Worm (Caenorhabditis elegans): ENCODE data around the gene F54C9.14.

The F54C9.14 gene

ce11 chrII:8603567-8604359 lies 41.7 kb downstream of the F54C9.14 start, which contains the start of gene suf-1:
Gene suf-1 (plus strand): TSS chrII:8603846.
- TF ChIP-seq him-1 (tag; optimal IDR thresholded peaks at IDR 0.05) = no peak
- no peak for TF ChIP-seq ama-1 (optimal IDR thresholded peaks at IDR 0.05)
- TF ChIP-seq ama-1 (GFP tag; optimal IDR thresholded peaks at IDR 0.05) = peak in 1 of 2 experiments; percentile 51
- no peak for TF ChIP-seq egrh-3 (GFP tag; IDR thresholded peaks at IDR 0.05)
- TF ChIP-seq F22D6.2 (tag; optimal IDR thresholded peaks at IDR 0.05) = no peak
- TF ChIP-seq B0035.1 (tag; optimal IDR thresholded peaks at IDR 0.05) = no peak
- TF ChIP-seq fkh-3 (tag; optimal IDR thresholded peaks at IDR 0.05) = no peak
- TF ChIP-seq nhr-90 (tag; optimal IDR thresholded peaks at IDR 0.05) = no peak
- TF ChIP-seq ets-4 (GFP tag; optimal IDR thresholded peaks at IDR 0.05) = no peak
- no peak for TF ChIP-seq F57C9.4 (tag; optimal IDR thresholded peaks at IDR 0.05)
- peak; percentile 43 for TF ChIP-seq efl-1 (GFP tag; optimal IDR thresholded peaks at IDR 0.05)
- TF ChIP-seq Y56A3A.18 (GFP tag; IDR thresholded peaks at IDR 0.05) = peak; percentile 75; the same call in 1 of the 2 replicates
- no peak for TF ChIP-seq bed-2 (GFP tag; IDR thresholded peaks at IDR 0.05)
- peak; percentile 39; the same call in 1 of the 2 replicates for TF ChIP-seq nfyb-1 (GFP tag; IDR thresholded peaks at IDR 0.05)
- TF ChIP-seq C17E4.6 (GFP tag; IDR thresholded peaks at IDR 0.05) = peak; percentile 60
- no peak for TF ChIP-seq nhr-120 (GFP tag; IDR thresholded peaks at IDR 0.05)
- no peak; the same call in 1 of the 2 replicates for TF ChIP-seq B0019.2 (GFP tag; conservative IDR thresholded peaks at IDR 0.05)
- TF ChIP-seq lin-35 (GFP tag; optimal IDR thresholded peaks at IDR 0.05) = no peak
- no peak for TF ChIP-seq F57A8.1 (GFP tag; optimal IDR thresholded peaks at IDR 0.05)
- peak; percentile 90 for TF ChIP-seq ekl-4 (GFP tag; IDR thresholded peaks at IDR 0.05)
- peak; percentile 45 for TF ChIP-seq xnd-1 (tag; optimal IDR thresholded peaks at IDR 0.05)
- TF ChIP-seq tbx-9 (tag; optimal IDR thresholded peaks at IDR 0.05; ENCODE audit: borderline replicate concordance) = no peak
- no peak for TF ChIP-seq ztf-25 (GFP tag; IDR thresholded peaks at IDR 0.05)
- TF ChIP-seq F39B2.1 (GFP tag; IDR thresholded peaks at IDR 0.05) = no peak
- no peak for TF ChIP-seq ceh-40 (GFP tag; IDR thresholded peaks at IDR 0.05)
- no peak for TF ChIP-seq repo-1 (tag; optimal IDR thresholded peaks at IDR 0.05)
- no peak for TF ChIP-seq Y79H2A.3 (GFP tag; conservative IDR thresholded peaks at IDR 0.05)
- no peak for TF ChIP-seq unc-62 (GFP tag; optimal IDR thresholded peaks at IDR 0.05)
- no peak for TF ChIP-seq ztf-18 (tag; optimal IDR thresholded peaks at IDR 0.05)
- no peak for TF ChIP-seq B0261.1 (tag; optimal IDR thresholded peaks at IDR 0.05)
- no peak for TF ChIP-seq lin-40 (tag; optimal IDR thresholded peaks at IDR 0.05)
- TF ChIP-seq mxl-1 (tag; optimal IDR thresholded peaks at IDR 0.05) = peak; percentile 29
- no peak for TF ChIP-seq attf-3 (GFP tag; conservative IDR thresholded peaks at IDR 0.05)
- TF ChIP-seq attf-5 (GFP tag; optimal IDR thresholded peaks at IDR 0.05) = peak; percentile 24
- no peak for TF ChIP-seq rcor-1 (GFP tag; IDR thresholded peaks at IDR 0.05)
- TF ChIP-seq pbrm-1 (GFP tag; IDR thresholded peaks at IDR 0.05) = peak; percentile 45; the same call in 1 of the 2 replicates
- no peak for TF ChIP-seq T07F8.4 (tag; optimal IDR thresholded peaks at IDR 0.05)
- peak; percentile 73 for TF ChIP-seq attf-6 (GFP tag; IDR thresholded peaks at IDR 0.05)
- TF ChIP-seq bed-1 (GFP tag; IDR thresholded peaks at IDR 0.05) = 0 out of 2 replicates have a peak, but pooled peaks have one; percentile 20
- peak; percentile 79 for TF ChIP-seq hsf-1 (GFP tag; IDR thresholded peaks at IDR 0.05)
- TF ChIP-seq snpc-1.1 (tag; optimal IDR thresholded peaks at IDR 0.05; ENCODE audit: insufficient read depth) = peak; percentile 64
- no peak for TF ChIP-seq nhr-179 (tag; optimal IDR thresholded peaks at IDR 0.05)
- TF ChIP-seq hrde-1 (tag; optimal IDR thresholded peaks at IDR 0.05; ENCODE audit: borderline replicate concordance) = peak; percentile 92
- no peak for TF ChIP-seq ccch-3 (GFP tag; optimal IDR thresholded peaks at IDR 0.05)
- TF ChIP-seq tbp1 (GFP tag; optimal IDR thresholded peaks at IDR 0.05) = peak; percentile 36
- TF ChIP-seq ceh-27 (GFP tag; optimal IDR thresholded peaks at IDR 0.05) = no peak
- TF ChIP-seq ceh-91 (GFP tag; IDR thresholded peaks at IDR 0.05) = no peak
- TF ChIP-seq snpc-1.3 (tag; optimal IDR thresholded peaks at IDR 0.05; ENCODE audit: insufficient read depth) = peak; percentile 2

Data from whole organism, young adult.